Fruit fly (Drosophila melanogaster) whole organism, embryonic: ENCODE results near the gene crq.

Source experiments
- Ada2b ChIP-seq: fragments of 200-800 bp; sonication (Bioruptor generic); IDR thresholded peaks from 2 replicates; pipeline ENCODE4 v1.3.6; 2022; ENCODE audit warnings: missing biosample characterization, missing genetic modification characterization
- B-H1 ChIP-seq: fragments of 200-800 bp; sonication (Bioruptor generic); IDR thresholded peaks from 3 replicates; pipeline ENCODE4 v1.3.6; 2022; ENCODE audit warnings: missing biosample characterization, missing genetic modification characterization
- CG11456 ChIP-seq: fragments of 200-800 bp; sonication (Bioruptor generic); IDR thresholded peaks from 3 replicates; pipeline ENCODE4 v1.3.6; 2022; ENCODE audit warnings: missing biosample characterization, missing genetic modification characterization
- CG12219 ChIP-seq: fragments of 200-800 bp; sonication (Bioruptor generic); optimal IDR thresholded peaks from 3 replicates; lab custom pipeline; 2018; ENCODE audit warnings: missing biosample characterization, mild to moderate bottlenecking, missing genetic modification characterization
- CG12769 ChIP-seq: fragments of 200-800 bp; sonication (Bioruptor generic); optimal IDR thresholded peaks from 2 replicates; lab custom pipeline; 2019; ENCODE audit warnings: missing biosample characterization, mild to moderate bottlenecking, missing genetic modification characterization, moderate library complexity
- CG13775 ChIP-seq: fragments of 200-800 bp; sonication (Bioruptor generic); optimal IDR thresholded peaks from 3 replicates; lab custom pipeline; 2017; ENCODE audit warnings: missing biosample characterization, mild to moderate bottlenecking, missing genetic modification characterization
- CG14014 ChIP-seq: fragments of 200-800 bp; sonication (Bioruptor generic); IDR thresholded peaks from 2 replicates; pipeline ENCODE4 v1.3.6; 2022; ENCODE audit warnings: missing biosample characterization, missing genetic modification characterization
- CG14710 ChIP-seq: fragments of 200-800 bp; sonication (Bioruptor generic); optimal IDR thresholded peaks from 3 replicates; lab custom pipeline; 2019; ENCODE audit warnings: missing biosample characterization, mild to moderate bottlenecking, missing genetic modification characterization, moderate library complexity
- CG16813 ChIP-seq: fragments of 200-800 bp; sonication (Bioruptor generic); IDR thresholded peaks from 3 replicates; pipeline ENCODE4 v1.3.6; 2022; ENCODE audit warnings: missing biosample characterization, missing genetic modification characterization; ENCODE audit not compliant: partially characterized antibody
- CG18764 ChIP-seq: fragments of 200-800 bp; sonication (Bioruptor generic); optimal IDR thresholded peaks from 3 replicates; lab custom pipeline; 2016; ENCODE audit warnings: missing biosample characterization, missing genetic modification characterization
- CG3065 ChIP-seq: fragments of 200-800 bp; sonication (Bioruptor generic); optimal IDR thresholded peaks from 2 replicates; lab custom pipeline; 2016; ENCODE audit warnings: missing biosample characterization, missing genetic modification characterization
- CG4820 ChIP-seq: fragments of 200-800 bp; sonication (Bioruptor generic); optimal IDR thresholded peaks from 3 replicates; lab custom pipeline; 2016; ENCODE audit warnings: missing biosample characterization, missing genetic modification characterization
- CG6272 ChIP-seq: fragments of 200-800 bp; sonication (Bioruptor generic); IDR thresholded peaks from 2 replicates; pipeline ENCODE4 v1.3.6; 2022; ENCODE audit warnings: missing biosample characterization, missing genetic modification characterization
- CG7745 ChIP-seq: fragments of 200-800 bp; sonication (Bioruptor generic); optimal IDR thresholded peaks from 2 replicates; lab custom pipeline; 2018; ENCODE audit warnings: missing biosample characterization, mild to moderate bottlenecking, missing genetic modification characterization, moderate library complexity
- CG7839 ChIP-seq: fragments of 200-800 bp; sonication (Bioruptor generic); optimal IDR thresholded peaks from 3 replicates; lab custom pipeline; 2018; ENCODE audit warnings: missing biosample characterization, mild to moderate bottlenecking, missing genetic modification characterization, moderate library complexity
- CG7928 ChIP-seq: fragments of 200-800 bp; sonication (Bioruptor generic); optimal IDR thresholded peaks from 2 replicates; lab custom pipeline; 2017; ENCODE audit warnings: missing biosample characterization, mild to moderate bottlenecking, missing genetic modification characterization
- CG7963 ChIP-seq: fragments of 200-800 bp; sonication (Bioruptor generic); IDR thresholded peaks from 3 replicates; pipeline ENCODE4 v1.3.6; 2022; ENCODE audit warnings: missing biosample characterization, missing genetic modification characterization; ENCODE audit not compliant: partially characterized antibody
- D ChIP-seq, 2 experiments: fragments of 200-800 bp in 1 of 2; fragments of >200 bp in 1 of 2; sonication (Bioruptor generic) in 1 of 2; optimal IDR thresholded peaks; 2 replicates in 1 of 2; 3 replicates in 1 of 2; lab custom pipeline; 2017; ENCODE audit warnings: mild to moderate bottlenecking in 1 of 2, missing biosample characterization in 1 of 2, missing genetic modification characterization in 1 of 2, missing genetic modification reagents in 1 of 2
- Dek ChIP-seq: fragments of 200-800 bp; sonication (Bioruptor generic); optimal IDR thresholded peaks from 3 replicates; lab custom pipeline; 2019; ENCODE audit warnings: missing biosample characterization, mild to moderate bottlenecking, missing genetic modification characterization, moderate library complexity
- Dll ChIP-seq: fragments of 200-800 bp; sonication (Bioruptor generic); IDR thresholded peaks from 4 replicates; pipeline ENCODE4 v1.3.6; 2022; ENCODE audit warnings: missing biosample characterization, missing genetic modification characterization; ENCODE audit not compliant: partially characterized antibody
- Ets65A ChIP-seq: fragments of 200-800 bp; sonication (Bioruptor generic); peaks from one replicate; lab custom pipeline; 2016; ENCODE audit warnings: missing biosample characterization, missing genetic modification characterization
- Gug ChIP-seq: fragments of 200-800 bp; sonication (Bioruptor generic); IDR thresholded peaks from 4 replicates; pipeline ENCODE4 v1.3.6; 2022; ENCODE audit warnings: missing biosample characterization, missing genetic modification characterization
- H2.0 ChIP-seq: fragments of 200-800 bp; sonication (Bioruptor generic); IDR thresholded peaks from 2 replicates; pipeline ENCODE4 v1.3.6; 2022; ENCODE audit warnings: missing biosample characterization, missing genetic modification characterization
- HLH3B ChIP-seq: fragments of 200-800 bp; sonication (Bioruptor generic); IDR thresholded peaks from 2 replicates; pipeline ENCODE4 v1.3.6; 2022; ENCODE audit warnings: missing biosample characterization, missing genetic modification characterization
- Hr78 ChIP-seq, 2 experiments: fragments of 200-800 bp in 1 of 2; fragments of >200 bp in 1 of 2; sonication (Bioruptor generic) in 1 of 2; optimal IDR thresholded peaks; 2 replicates each; lab custom pipeline; 2017 to 2019; ENCODE audit warnings: missing biosample characterization in 2 of 2, missing genetic modification characterization in 2 of 2, mild to moderate bottlenecking in 1 of 2, moderate library complexity in 1 of 2
- Max ChIP-seq: fragments of 200-800 bp; sonication (Bioruptor generic); optimal IDR thresholded peaks from 2 replicates; lab custom pipeline; 2016; ENCODE audit warnings: missing biosample characterization, mild to moderate bottlenecking, missing genetic modification characterization
- Nf-YC ChIP-seq: fragments of 200-800 bp; optimal IDR thresholded peaks from 3 replicates; lab custom pipeline; 2019; ENCODE audit warnings: missing biosample characterization, mild to moderate bottlenecking, missing genetic modification characterization, moderate library complexity
- Six4 ChIP-seq: fragments of 200-800 bp; sonication (Bioruptor generic); optimal IDR thresholded peaks from 2 replicates; lab custom pipeline; 2016; ENCODE audit warnings: missing biosample characterization, missing genetic modification characterization
- Vsx1 ChIP-seq: fragments of 200-800 bp; sonication (Bioruptor generic); optimal IDR thresholded peaks from 2 replicates; lab custom pipeline; 2017; ENCODE audit warnings: missing biosample characterization, mild to moderate bottlenecking, missing genetic modification characterization, missing genetic modification reagents
- bcd ChIP-seq: fragments of 200-800 bp; sonication (Bioruptor generic); optimal IDR thresholded peaks from 2 replicates; lab custom pipeline; 2017; ENCODE audit warnings: missing biosample characterization, mild to moderate bottlenecking, missing genetic modification characterization
- bigmax ChIP-seq: fragments of 200-800 bp; sonication (Bioruptor generic); optimal IDR thresholded peaks from 2 replicates; lab custom pipeline; 2018; ENCODE audit warnings: missing biosample characterization, mild to moderate bottlenecking, missing genetic modification characterization
- chinmo ChIP-seq: fragments of 200-800 bp; sonication (Bioruptor generic); IDR thresholded peaks from 4 replicates; pipeline ENCODE4 v1.3.6; 2022; ENCODE audit warnings: missing biosample characterization, missing genetic modification characterization; ENCODE audit not compliant: partially characterized antibody
- crol ChIP-seq: fragments of 200-800 bp; sonication (Bioruptor generic); IDR thresholded peaks from 2 replicates; pipeline ENCODE4 v1.3.6; 2022; ENCODE audit warnings: missing biosample characterization, missing genetic modification characterization
- danr ChIP-seq: fragments of 200-800 bp; sonication (Bioruptor generic); IDR thresholded peaks from 2 replicates; pipeline ENCODE4 v1.3.6; 2022; ENCODE audit warnings: missing biosample characterization, missing genetic modification characterization
- dmrt11E ChIP-seq: fragments of 200-800 bp; sonication (Bioruptor generic); optimal IDR thresholded peaks from 3 replicates; lab custom pipeline; 2018; ENCODE audit warnings: missing biosample characterization, mild to moderate bottlenecking, missing genetic modification characterization, moderate library complexity
- fu2 ChIP-seq: fragments of 200-800 bp; sonication (Bioruptor generic); optimal IDR thresholded peaks from 2 replicates; lab custom pipeline; 2016; ENCODE audit warnings: missing biosample characterization, missing genetic modification characterization
- gem ChIP-seq: fragments of 200-800 bp; sonication (Bioruptor generic); optimal IDR thresholded peaks from 2 replicates; lab custom pipeline; 2019; ENCODE audit warnings: missing biosample characterization, mild to moderate bottlenecking, missing genetic modification characterization, moderate library complexity
- her ChIP-seq: fragments of 200-800 bp; sonication (Bioruptor generic); optimal IDR thresholded peaks from 2 replicates; lab custom pipeline; 2016; ENCODE audit warnings: missing biosample characterization, missing genetic modification characterization
- nerfin-2 ChIP-seq: fragments of 200-800 bp; sonication (Bioruptor generic); IDR thresholded peaks from 2 replicates; pipeline ENCODE4 v1.3.6; 2022; ENCODE audit warnings: missing biosample characterization, missing genetic modification characterization; ENCODE audit not compliant: partially characterized antibody
- otp ChIP-seq: fragments of 200-800 bp; sonication (Bioruptor generic); IDR thresholded peaks from 3 replicates; pipeline ENCODE4, ENCODE4 v1.3.6; 2022; ENCODE audit warnings: missing biosample characterization, missing genetic modification characterization
- phol ChIP-seq: fragments of 200-800 bp; sonication (Bioruptor generic); optimal IDR thresholded peaks from 3 replicates; lab custom pipeline; 2018; ENCODE audit warnings: missing biosample characterization, mild to moderate bottlenecking, missing genetic modification characterization, moderate library complexity
- pita ChIP-seq: fragments of 200-800 bp; sonication (Bioruptor generic); optimal IDR thresholded peaks from 2 replicates; lab custom pipeline; 2017; ENCODE audit warnings: missing biosample characterization, mild to moderate bottlenecking, missing genetic modification characterization
- psq ChIP-seq: fragments of 200-800 bp; sonication (Bioruptor generic); optimal IDR thresholded peaks from 2 replicates; lab custom pipeline; 2017; ENCODE audit warnings: missing biosample characterization, missing genetic modification characterization
- ranshi ChIP-seq: fragments of 200-800 bp; sonication (Bioruptor generic); IDR thresholded peaks from 2 replicates; pipeline ENCODE4 v1.3.6; 2022; ENCODE audit warnings: missing biosample characterization, missing genetic modification characterization
- sd ChIP-seq: fragments of 200-800 bp; sonication (Bioruptor generic); optimal IDR thresholded peaks from 3 replicates; lab custom pipeline; 2018; ENCODE audit warnings: missing biosample characterization, mild to moderate bottlenecking, missing genetic modification characterization, moderate library complexity
- sima ChIP-seq: fragments of 200-800 bp; sonication (Bioruptor generic); optimal IDR thresholded peaks from 2 replicates; lab custom pipeline; 2016; ENCODE audit warnings: missing biosample characterization, missing genetic modification characterization
- sisA ChIP-seq: fragments of 200-800 bp; sonication (Bioruptor generic); IDR thresholded peaks from 2 replicates; pipeline ENCODE4 v1.3.6; 2022; ENCODE audit warnings: missing biosample characterization, missing genetic modification characterization
- zen2 ChIP-seq: fragments of 200-800 bp; sonication (Bioruptor generic); IDR thresholded peaks from 3 replicates; pipeline ENCODE4 v1.3.6; 2022; ENCODE audit warnings: missing biosample characterization, missing genetic modification characterization; ENCODE audit not compliant: partially characterized antibody

The crq gene

DNA sequence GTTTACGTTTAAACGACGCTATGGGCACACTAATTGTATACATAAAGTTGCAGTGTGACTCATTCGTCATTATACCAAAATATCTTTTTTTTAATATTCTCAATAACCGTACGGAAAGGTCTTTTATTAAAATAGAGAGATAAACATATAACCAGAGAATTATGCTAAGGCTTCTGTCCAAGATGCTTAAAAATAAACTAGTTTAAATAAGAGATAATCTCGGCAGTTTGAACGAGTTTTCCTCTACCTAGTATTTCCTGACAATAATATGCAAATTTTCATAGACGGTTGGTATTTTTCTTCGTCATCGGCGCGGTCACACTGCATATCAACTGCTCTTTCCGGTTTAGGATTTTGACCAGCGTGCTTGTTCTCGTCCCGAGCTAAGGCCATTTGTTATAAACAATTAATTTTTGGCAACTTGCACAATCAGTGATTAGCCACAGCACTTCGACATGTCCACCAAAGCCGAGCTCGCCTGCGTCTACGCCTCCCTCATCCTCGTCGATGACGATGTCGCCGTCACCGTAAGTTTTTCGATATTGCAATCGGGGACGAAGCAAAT is 33.1 kb downstream of the crq start, which contains the start of the genes CG13690 and RpLP1 (continued):
- TF ChIP-seq CG7963 (GFP tag; lab: Robert Waterston, UW) (no peak), fu2 (GFP tag; lab: Kevin White, UChicago) (peak; percentile 40), Dll (GFP tag; lab: Robert Waterston, UW) (0 out of 4 replicates have a peak, but pooled peaks have one; percentile 42), H2.0 (GFP tag; lab: Robert Waterston, UW) (peak; percentile 23; the same call in 1 of the 2 replicates), D (optimal IDR thresholded peaks at IDR 0.05; lab: Kevin White, UChicago) (no peak), D (GFP tag; optimal IDR thresholded peaks at IDR 0.05; lab: Kevin White, UChicago) (peak; percentile 73), Hr78 (GFP tag; optimal IDR thresholded peaks at IDR 0.05; lab: Kevin White, UChicago) (peak in 1 of 2 experiments; percentile 28), nerfin-2 (GFP tag; lab: Robert Waterston, UW) (no peak), Max (peak; percentile 80), CG13775 (GFP tag; lab: Kevin White, UChicago) (peak; percentile 91), Six4 (GFP tag; lab: Kevin White, UChicago) (peak; percentile 35), bcd (GFP tag; lab: Kevin White, UChicago) (peak; percentile 85), CG11456 (GFP tag; lab: Robert Waterston, UW) (peak; percentile 76; the same call in 2 of the 3 replicates), sisA (GFP tag; lab: Robert Waterston, UW) (no peak), bigmax (peak; percentile 53), B-H1 (peak; percentile 35; the same call in 1 of the 3 replicates), otp (GFP tag; lab: Robert Waterston, UW) (peak; percentile 76), dmrt11E (peak; percentile 64), Ets65A (GFP tag; lab: Kevin White, UChicago) (peak; percentile 95), Dek (tag; lab: Kevin White, UChicago) (peak; percentile 61), psq (no peak), danr (GFP tag; lab: Robert Waterston, UW) (no peak), CG3065 (no peak), CG7928 (GFP tag; lab: Kevin White, UChicago) (peak; percentile 68), sd (tag; lab: Kevin White, UChicago) (peak; percentile 61), CG6272 (GFP tag; lab: Robert Waterston, UW) (no peak), Ada2b (GFP tag; lab: Robert Waterston, UW) (no peak), CG7839 (tag; lab: Kevin White, UChicago) (peak; percentile 74), her (GFP tag; lab: Kevin White, UChicago) (peak; percentile 66), Gug (no peak), CG14710 (tag; lab: Kevin White, UChicago) (peak; percentile 93), sima (no peak), CG4820 (GFP tag; lab: Kevin White, UChicago) (peak; percentile 33), CG16813 (GFP tag; lab: Robert Waterston, UW) (no peak; the same call in 2 of the 3 replicates), CG18764 (GFP tag; lab: Kevin White, UChicago) (peak; percentile 18), pita (no peak), chinmo (GFP tag; lab: Robert Waterston, UW) (no peak), crol (GFP tag; lab: Robert Waterston, UW) (no peak), ranshi (GFP tag; lab: Robert Waterston, UW) (peak; percentile 27; the same call in 1 of the 2 replicates), CG7745 (tag; lab: Kevin White, UChicago) (peak; percentile 2), gem (tag; lab: Kevin White, UChicago) (peak; percentile 65), CG14014 (GFP tag; lab: Robert Waterston, UW) (peak; percentile 64; the same call in 1 of the 2 replicates), phol (tag; lab: Kevin White, UChicago) (peak; percentile 89), CG12769 (tag; lab: Kevin White, UChicago) (peak; percentile 63), Vsx1 (GFP tag; lab: Kevin White, UChicago) (peak; percentile 85), zen2 (no peak), CG12219 (GFP tag; lab: Kevin White, UChicago) (peak; percentile 77), HLH3B (GFP tag; lab: Robert Waterston, UW) (peak; percentile 49; the same call in 1 of the 2 replicates), Nf-YC (tag; lab: Kevin White, UChicago) (peak; percentile 71)
